Fruit fly (Drosophila melanogaster): ENCODE data around the gene CG9626.

dm6 chr3R:8256040-8256439 is 44.7 kb downstream of the CG9626 start:
- TF ChIP-seq CTCF (optimal IDR thresholded peaks at IDR 0.05) (no peak), CG8478 (optimal IDR thresholded peaks at IDR 0.05) (no peak)

All from S2 (cell line).